Worm (Caenorhabditis elegans): ENCODE data around the gene ttr-41.

Gene ttr-41

ce11 chrII:4748374-4748773, 20.7 kb upstream of the ttr-41 start:
- peak; percentile 41 for TF ChIP-seq nhr-19 (GFP tag; conservative IDR thresholded peaks at IDR 0.05)
- TF ChIP-seq snu-23 (GFP tag; optimal IDR thresholded peaks at IDR 0.05), result peak; percentile 6
- TF ChIP-seq aly-2 (tag; optimal IDR thresholded peaks at IDR 0.05), result no peak
- no peak for TF ChIP-seq pax-3 (tag; optimal IDR thresholded peaks at IDR 0.05)
- no peak for TF ChIP-seq ceh-90 (tag; optimal IDR thresholded peaks at IDR 0.05)
- peak; percentile 56 for TF ChIP-seq nhr-71 (tag; optimal IDR thresholded peaks at IDR 0.05)
- TF ChIP-seq ztf-4 (tag; optimal IDR thresholded peaks at IDR 0.05), result no peak
- TF ChIP-seq lin-14 (GFP tag; optimal IDR thresholded peaks at IDR 0.05), result peak; percentile 5
- TF ChIP-seq sup-37 (GFP tag; optimal IDR thresholded peaks at IDR 0.05), result no peak
- TF ChIP-seq elt-3 (tag; optimal IDR thresholded peaks at IDR 0.05), result peak in 3 of 6 experiments; percentile 27 to 65 (median 46)
- TF ChIP-seq mep-1 (tag; optimal IDR thresholded peaks at IDR 0.05), result peak; percentile 1
- TF ChIP-seq isw-1 (GFP tag; IDR thresholded peaks at IDR 0.05), result no peak
- TF ChIP-seq tbx-2 (tag; optimal IDR thresholded peaks at IDR 0.05), result peak; percentile 31
- no peak for TF ChIP-seq C34B4.2 (tag; optimal IDR thresholded peaks at IDR 0.05)
- peak; percentile 61 for TF ChIP-seq nhr-20 (tag; optimal IDR thresholded peaks at IDR 0.05)
- TF ChIP-seq nhr-85 (tag), result peak; percentile 87
- peak in 1 of 2 experiments; percentile 14 for TF ChIP-seq lin-35 (GFP tag; optimal IDR thresholded peaks at IDR 0.05)
- TF ChIP-seq unc-130 (tag; optimal IDR thresholded peaks at IDR 0.05), result peak; percentile 3
- no peak for TF ChIP-seq zag-1 (tag; optimal IDR thresholded peaks at IDR 0.05)
- TF ChIP-seq efl-1 (optimal IDR thresholded peaks at IDR 0.05), result no peak
- peak in 1 of 2 experiments; percentile 93 for TF ChIP-seq efl-1 (GFP tag; optimal IDR thresholded peaks at IDR 0.05 in 1 of 2)
- peak in 1 of 2 experiments; percentile 48 for TF ChIP-seq mdl-1 (tag; optimal IDR thresholded peaks at IDR 0.05)
- no peak for TF ChIP-seq vab-15 (tag; optimal IDR thresholded peaks at IDR 0.05)
- no peak for TF ChIP-seq zip-4 (GFP tag; optimal IDR thresholded peaks at IDR 0.05)

- TF ChIP-seq ztf-4 (tag; optimal IDR thresholded peaks at IDR 0.05), result no peak
- TF ChIP-seq rnt-1 (tag; optimal IDR thresholded peaks at IDR 0.05), result no peak
- no peak for TF ChIP-seq mdl-1 (tag; optimal IDR thresholded peaks at IDR 0.05)
- no peak for TF ChIP-seq nhr-47 (tag; optimal IDR thresholded peaks at IDR 0.05)
- TF ChIP-seq alr-1 (tag; optimal IDR thresholded peaks at IDR 0.05; ENCODE audit: borderline replicate concordance), result no peak
- no peak for TF ChIP-seq unc-30 (tag; optimal IDR thresholded peaks at IDR 0.05)
- TF ChIP-seq unc-62 (GFP tag; optimal IDR thresholded peaks at IDR 0.05), result no peak
- TF ChIP-seq fos-1 (tag; optimal IDR thresholded peaks at IDR 0.05), result no peak
- TF ChIP-seq efl-3 (GFP tag; optimal IDR thresholded peaks at IDR 0.05), result no peak
- no peak for TF ChIP-seq ztf-11 (tag; optimal IDR thresholded peaks at IDR 0.05)
- no peak for TF ChIP-seq dpl-1 (GFP tag; optimal IDR thresholded peaks at IDR 0.05)
- no peak; the same call in 1 of the 2 replicates for TF ChIP-seq nhr-19 (GFP tag; conservative IDR thresholded peaks at IDR 0.05)
- TF ChIP-seq egl-13 (tag; optimal IDR thresholded peaks at IDR 0.05), result no peak
- no peak for TF ChIP-seq tbx-2 (tag; optimal IDR thresholded peaks at IDR 0.05)
- TF ChIP-seq dsc-1 (tag; optimal IDR thresholded peaks at IDR 0.05), result no peak
- no peak for TF ChIP-seq nhr-76 (tag; optimal IDR thresholded peaks at IDR 0.05)
- TF ChIP-seq nhr-11 (tag; optimal IDR thresholded peaks at IDR 0.05), result no peak
- TF ChIP-seq ceh-90 (tag; optimal IDR thresholded peaks at IDR 0.05), result no peak
- TF ChIP-seq pax-3 (tag; optimal IDR thresholded peaks at IDR 0.05), result no peak
- TF ChIP-seq sup-37 (GFP tag; optimal IDR thresholded peaks at IDR 0.05), result no peak
- TF ChIP-seq sox-4 (tag; optimal IDR thresholded peaks at IDR 0.05), result no peak
- TF ChIP-seq lir-3 (tag; optimal IDR thresholded peaks at IDR 0.05; ENCODE audit: poor library complexity), result no peak
- TF ChIP-seq pag-3 (tag; optimal IDR thresholded peaks at IDR 0.05; ENCODE audit: borderline replicate concordance, insufficient read depth), result no peak
- TF ChIP-seq nhr-90 (tag; optimal IDR thresholded peaks at IDR 0.05; ENCODE audit: poor library complexity), result no peak
- TF ChIP-seq elt-2 (tag; optimal IDR thresholded peaks at IDR 0.05), result no peak
- TF ChIP-seq ceh-82 (tag; optimal IDR thresholded peaks at IDR 0.05), result no peak
- TF ChIP-seq unc-130 (tag; optimal IDR thresholded peaks at IDR 0.05), result no peak
- TF ChIP-seq skn-1 (tag; optimal IDR thresholded peaks at IDR 0.05), result no peak
- TF ChIP-seq aly-2 (tag; optimal IDR thresholded peaks at IDR 0.05), result no peak
- TF ChIP-seq mab-9 (GFP tag; IDR thresholded peaks at IDR 0.05), result no peak
- TF ChIP-seq lin-14 (GFP tag; optimal IDR thresholded peaks at IDR 0.05), result peak; percentile 8
- TF ChIP-seq nhr-71 (tag; optimal IDR thresholded peaks at IDR 0.05), result peak; percentile 21
- no peak for TF ChIP-seq ceh-8 (GFP tag; optimal IDR thresholded peaks at IDR 0.05)
- no peak for TF ChIP-seq mep-1 (tag; optimal IDR thresholded peaks at IDR 0.05)
- TF ChIP-seq efl-1 (optimal IDR thresholded peaks at IDR 0.05), result no peak
- TF ChIP-seq efl-1 (GFP tag; optimal IDR thresholded peaks at IDR 0.05 in 1 of 2), result peak in 1 of 2 experiments; percentile 55
- TF ChIP-seq elt-3 (tag; optimal IDR thresholded peaks at IDR 0.05), result peak in 1 of 6 experiments; percentile 51
- no peak for TF ChIP-seq nhr-77 (tag; optimal IDR thresholded peaks at IDR 0.05)
- TF ChIP-seq C16A3.4 (tag; optimal IDR thresholded peaks at IDR 0.05), result no peak
These were observed 20.0 kb upstream of the ttr-41 start for ce11 chrII:4747697-4748096.

Data from whole organism, L1 larva.